Worm (Caenorhabditis elegans) whole organism, early embryonic: Measurements from ENCODE around the gene srd-69.

Experiments used
- B0310.2 ChIP-seq: sonication (generic microtip); optimal IDR thresholded peaks from 2 replicates; lab custom pipeline; 2016; ENCODE audit warnings: mild to moderate bottlenecking, missing genetic modification characterization, missing compliant biosample characterization
- F13C5.2 ChIP-seq: sonication (generic microtip); optimal IDR thresholded peaks from 2 replicates; lab custom pipeline; 2017; ENCODE audit warnings: mild to moderate bottlenecking, missing genetic modification characterization, inconsistent platforms, missing compliant biosample characterization
- aly-1 ChIP-seq: sonication (generic microtip); optimal IDR thresholded peaks from 2 replicates; lab custom pipeline; 2016; ENCODE audit warnings: missing genetic modification characterization, missing compliant biosample characterization
- ama-1 ChIP-seq: fragments of 150-350 bp; optimal IDR thresholded peaks from 2 replicates; lab custom pipeline; 2014
- ceh-13 ChIP-seq: fragments of 200-800 bp; sonication (Bioruptor generic); optimal IDR thresholded peaks from 2 replicates; lab custom pipeline; 2018; ENCODE audit warnings: mild to moderate bottlenecking, missing genetic modification characterization, missing compliant biosample characterization
- ceh-36 ChIP-seq: sonication (generic microtip); optimal IDR thresholded peaks from 2 replicates; lab custom pipeline; 2016; ENCODE audit warnings: missing genetic modification characterization, inconsistent platforms, missing compliant biosample characterization
- ets-7 ChIP-seq: sonication (generic microtip); optimal IDR thresholded peaks from 2 replicates; lab custom pipeline; 2016; ENCODE audit warnings: missing genotype, missing genetic modification characterization, missing compliant biosample characterization
- flt-1 ChIP-seq: fragments of 200-800 bp; sonication (Bioruptor generic); IDR thresholded peaks from 2 replicates; pipeline ENCODE4 v1.3.6; 2022; ENCODE audit warnings: missing genetic modification characterization, missing compliant biosample characterization
- hmbx-1 ChIP-seq: sonication (generic microtip); optimal IDR thresholded peaks from 2 replicates; lab custom pipeline; 2016; ENCODE audit warnings: mild to moderate bottlenecking, missing genetic modification characterization, missing compliant biosample characterization
- hnd-1 ChIP-seq: sonication (generic microtip); optimal IDR thresholded peaks from 2 replicates; lab custom pipeline; 2016; ENCODE audit warnings: missing genetic modification characterization, missing compliant biosample characterization
- pes-1 ChIP-seq: fragments of 200-800 bp; sonication (Bioruptor generic); IDR thresholded peaks from 2 replicates; pipeline ENCODE4 v1.3.6; 2022; ENCODE audit warnings: missing genetic modification reagents, missing genetic modification characterization, missing compliant biosample characterization
- sea-1 ChIP-seq: fragments of 200-800 bp; sonication (Bioruptor generic); conservative IDR thresholded peaks from 2 replicates; pipeline ENCODE4 v1.3.6; 2022; ENCODE audit warnings: missing genetic modification characterization, missing compliant biosample characterization
- tbx-37 ChIP-seq: fragments of 200-800 bp; sonication (Bioruptor generic); conservative IDR thresholded peaks from 2 replicates; pipeline ENCODE4 v1.3.6; 2022; ENCODE audit warnings: missing genetic modification reagents, missing genetic modification characterization, missing compliant biosample characterization
- tra-4 ChIP-seq: sonication (generic microtip); optimal IDR thresholded peaks from 2 replicates; lab custom pipeline; 2017; ENCODE audit warnings: missing genetic modification characterization, missing compliant biosample characterization

DNA sequence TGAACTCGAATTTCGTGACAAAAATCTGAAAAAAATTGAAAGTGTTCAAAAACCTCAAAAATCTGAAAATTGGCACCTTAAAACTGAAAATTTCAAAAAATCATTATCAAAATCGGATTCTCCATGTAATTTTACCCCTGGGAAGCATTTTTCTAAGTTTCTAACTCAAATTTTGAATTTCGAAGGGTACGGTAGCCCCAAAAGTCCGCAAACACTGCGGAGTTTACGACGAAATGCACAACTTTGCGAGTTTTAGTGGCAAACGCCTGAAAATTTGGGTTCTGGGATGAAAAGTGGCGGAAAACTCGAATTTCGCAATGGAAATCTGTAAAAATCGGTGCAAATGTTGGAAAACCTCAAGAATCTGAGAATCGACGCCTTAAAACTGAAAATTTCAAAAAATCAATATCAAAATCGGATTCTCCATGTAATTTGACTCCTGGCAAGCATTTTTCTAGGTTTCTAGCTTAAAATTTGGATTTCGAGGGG is 31.0 kb downstream of the srd-69 start:
- TF ChIP-seq ama-1 (lab: Kevin White, UChicago) (no peak), hmbx-1 (tag; lab: Kevin White, UChicago) (no peak), aly-1 (no peak), B0310.2 (no peak), hnd-1 (tag; lab: Kevin White, UChicago) (no peak), flt-1 (GFP tag; lab: Robert Waterston, UW) (no peak), ceh-36 (no peak), ceh-13 (GFP tag; lab: Kevin White, UChicago) (no peak), sea-1 (GFP tag; lab: Robert Waterston, UW) (no peak), pes-1 (GFP tag; lab: Robert Waterston, UW) (no peak), tbx-37 (GFP tag; lab: Robert Waterston, UW) (no peak), F13C5.2 (tag; lab: Kevin White, UChicago) (no peak), tra-4 (tag; lab: Kevin White, UChicago) (no peak), ets-7 (tag; lab: Kevin White, UChicago) (no peak)
